Worm (Caenorhabditis elegans): Measurements from ENCODE around the gene wdr-4.

DNA sequence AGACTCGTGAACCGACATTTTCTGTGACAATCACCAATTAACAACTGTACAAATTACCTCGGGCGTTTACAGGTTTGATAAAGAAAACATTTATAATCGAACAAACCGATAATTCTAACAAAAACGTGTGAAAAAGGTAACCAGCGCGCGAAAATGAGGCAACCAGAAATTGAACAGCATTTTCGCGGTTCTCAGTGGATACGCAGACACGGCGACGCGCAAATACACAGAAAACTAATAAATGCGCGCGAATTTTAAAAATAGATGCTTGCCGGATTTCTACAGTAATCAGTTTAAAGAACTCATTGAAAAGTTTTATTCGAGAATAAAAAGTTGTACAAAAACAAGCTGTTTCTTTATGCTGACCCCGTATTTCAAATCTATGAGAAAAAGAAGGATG lies 15.6 kb upstream of the wdr-4 start, which contains the start of gene isw-1:
- TF ChIP-seq ama-1 (optimal IDR thresholded peaks at IDR 0.05) = no peak
- no peak for TF ChIP-seq tra-4 (tag; optimal IDR thresholded peaks at IDR 0.05)
- TF ChIP-seq ceh-36 (tag; optimal IDR thresholded peaks at IDR 0.05) = no peak
- TF ChIP-seq tbx-11 (GFP tag; IDR thresholded peaks at IDR 0.05) = no peak
- TF ChIP-seq pes-1 (GFP tag; IDR thresholded peaks at IDR 0.05) = no peak

Measured in whole organism, early embryonic.